Fruit fly (Drosophila melanogaster): Measurements from ENCODE around the gene salt.

The salt gene

DNA sequence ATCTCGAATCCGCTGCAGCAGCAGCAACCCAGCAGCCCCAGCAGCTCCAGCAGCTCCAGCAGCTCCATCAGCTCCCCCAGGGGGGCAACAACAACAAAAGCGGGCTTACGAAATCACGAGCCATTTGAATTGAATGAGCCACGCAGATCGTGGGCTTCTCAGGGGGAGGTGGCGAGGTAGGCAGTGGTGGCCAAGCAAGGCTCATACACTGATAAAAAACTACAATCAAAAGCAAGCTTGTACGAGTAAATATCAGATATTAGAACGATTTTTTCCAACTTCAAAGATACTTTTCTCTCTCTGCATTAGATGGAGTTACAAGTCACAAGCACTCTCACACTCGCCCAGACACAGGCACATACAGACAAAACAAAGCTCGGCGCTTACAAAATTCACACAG is 45.4 kb downstream of the salt start:
- no peak for TF ChIP-seq noc (tag; optimal IDR thresholded peaks at IDR 0.05)

DNA sequence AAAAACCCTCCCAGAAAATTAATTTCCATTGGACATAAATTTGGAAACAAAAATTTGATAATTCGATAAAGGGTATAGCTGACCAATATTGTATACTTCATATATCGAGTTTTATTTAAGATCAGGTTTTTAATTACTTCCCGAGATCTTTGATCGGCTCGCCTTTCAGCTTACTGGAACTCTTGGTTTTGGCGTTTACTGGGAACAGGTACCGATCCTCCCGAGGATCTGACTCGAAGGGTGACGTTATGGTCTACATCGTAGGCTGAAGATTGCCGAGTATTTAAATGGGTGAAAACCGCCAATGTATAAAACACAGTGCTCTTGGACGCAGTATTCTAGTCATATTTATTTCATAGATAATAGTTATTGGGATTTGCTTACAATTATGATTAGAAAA is 46.3 kb downstream of the salt start, which contains the start of gene CG42693:
Gene CG42693, minus strand, starts transcription at position 101 of the 400 bp plus-strand sequence.
- TF ChIP-seq noc (tag; optimal IDR thresholded peaks at IDR 0.05), result no peak

DNA sequence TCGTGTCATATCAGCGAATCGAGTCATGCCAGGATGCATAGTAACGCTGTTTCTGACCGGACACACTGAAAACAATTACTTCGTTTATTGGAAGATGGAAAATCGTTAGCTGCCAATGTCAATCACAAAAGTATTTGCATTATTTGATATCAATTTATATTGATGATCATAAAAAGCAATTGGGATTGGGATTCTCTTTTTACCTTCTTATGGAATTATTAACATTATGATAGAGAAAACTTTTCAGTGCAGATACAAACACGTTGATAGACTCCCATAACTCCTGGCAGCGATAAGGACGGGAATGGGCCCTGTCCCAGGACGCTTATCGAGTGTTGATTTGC is 47.6 kb downstream of the salt start:
- TF ChIP-seq noc (tag; optimal IDR thresholded peaks at IDR 0.05), result no peak

DNA sequence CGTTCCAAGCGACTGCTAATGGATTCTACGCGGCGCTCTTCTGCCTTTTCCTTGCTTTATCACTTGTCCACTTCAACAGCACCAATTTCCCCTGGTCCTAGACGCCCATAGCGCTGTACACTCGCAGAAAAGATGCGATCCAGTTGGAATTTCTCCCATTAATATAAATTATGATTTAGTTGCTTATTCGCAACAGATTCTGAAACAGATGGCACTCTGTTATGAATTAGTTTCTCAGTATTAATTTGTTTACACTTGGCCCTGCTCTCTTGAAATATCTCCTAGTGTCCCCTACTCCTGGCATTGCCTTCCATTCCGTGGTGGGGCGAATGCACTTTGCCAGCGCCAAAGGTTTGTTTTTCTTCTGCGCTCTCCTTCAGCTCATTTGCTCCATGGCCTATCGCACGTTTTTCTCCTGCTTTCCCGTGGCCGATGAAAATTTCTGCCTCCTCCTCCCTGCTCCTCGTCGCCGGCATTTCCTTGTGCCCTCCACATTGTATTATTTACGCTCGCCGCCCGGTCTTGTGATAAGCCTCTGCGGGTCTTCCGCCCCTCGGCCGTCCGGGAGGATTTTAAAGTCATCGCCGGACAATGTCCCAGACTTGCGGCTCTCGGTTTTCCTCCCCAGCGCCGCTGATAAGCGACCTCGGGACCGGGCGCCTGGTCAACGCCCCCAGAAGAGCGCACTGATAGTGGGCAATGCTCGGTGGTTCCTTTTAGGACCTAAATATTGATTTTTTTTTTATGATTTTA is 48.2 kb downstream of the salt start:
- no peak for TF ChIP-seq noc (tag; optimal IDR thresholded peaks at IDR 0.05)

DNA sequence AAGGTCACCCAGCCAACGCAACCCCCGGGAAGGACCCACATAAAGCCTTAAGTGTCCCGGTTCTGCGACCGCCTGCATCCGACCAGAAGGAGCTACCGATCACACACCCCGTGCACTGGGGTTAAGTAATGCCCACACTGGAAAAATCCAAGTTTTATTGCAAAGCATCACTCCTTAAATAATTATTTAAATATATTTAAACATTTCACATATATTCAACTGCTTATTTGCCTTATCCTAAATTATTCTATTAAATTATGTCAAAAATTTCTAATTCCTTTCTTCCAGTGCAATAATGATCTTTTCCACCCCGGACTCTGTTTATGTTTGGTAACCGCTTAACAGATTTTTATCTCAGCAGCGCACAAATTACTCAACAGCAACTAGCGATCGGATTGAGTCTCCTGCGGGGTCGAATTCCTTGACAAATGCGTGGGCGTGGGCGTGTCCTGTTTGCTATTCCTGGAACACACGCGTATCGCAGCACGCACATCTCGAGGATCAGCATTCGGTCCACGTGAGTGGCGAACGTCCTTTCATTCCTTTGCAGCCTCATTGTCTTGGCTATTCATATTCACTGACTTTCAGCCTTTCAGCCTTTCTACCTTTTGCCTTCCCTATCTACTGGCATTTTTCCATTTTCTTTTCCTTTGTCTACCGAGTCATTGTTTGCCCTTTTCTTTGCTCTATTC is 49.8 kb downstream of the salt start:
- TF ChIP-seq noc (tag; optimal IDR thresholded peaks at IDR 0.05), result no peak

DNA sequence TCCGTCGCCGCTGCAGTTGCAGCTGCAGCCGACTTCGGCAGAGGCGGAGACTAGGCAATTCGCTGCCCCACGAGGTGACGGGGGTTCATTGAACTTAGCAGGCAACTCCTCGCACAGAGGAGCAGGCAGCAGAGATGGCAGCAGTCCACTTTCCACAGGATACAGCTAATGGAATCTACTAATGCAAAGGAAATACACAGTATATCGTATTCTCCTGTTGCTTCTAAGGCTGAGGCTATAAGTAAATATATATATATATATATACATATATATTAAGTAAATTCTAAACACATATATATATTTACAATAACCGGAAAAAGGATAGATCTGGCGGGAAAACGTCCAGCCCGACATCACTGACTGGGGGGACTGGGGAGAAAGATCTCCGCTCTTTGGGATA is 51.1 kb downstream of the salt start:
- TF ChIP-seq noc (tag; optimal IDR thresholded peaks at IDR 0.05), result no peak

DNA sequence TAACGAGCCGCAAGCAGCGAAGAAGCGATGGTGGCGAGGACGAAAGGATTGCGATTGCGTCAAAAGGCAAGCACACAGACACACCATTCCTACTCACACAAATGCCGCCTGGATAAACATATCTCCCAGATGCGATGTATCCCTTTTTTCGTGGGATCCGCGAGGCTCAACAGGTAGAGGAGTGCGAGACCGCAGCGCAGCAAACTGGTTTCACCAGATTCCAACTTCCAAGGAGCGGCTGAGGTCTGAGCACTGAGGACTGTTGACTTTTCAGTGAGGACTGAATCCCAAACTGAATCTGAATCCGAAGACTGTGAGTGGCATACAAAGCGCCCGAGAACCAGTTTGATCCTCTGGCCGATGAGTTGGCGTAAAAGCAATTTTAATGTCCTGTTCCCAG is 52.6 kb downstream of the salt start:
- TF ChIP-seq noc (tag; optimal IDR thresholded peaks at IDR 0.05), result no peak

All from whole organism, larva.